Worm (Caenorhabditis elegans) whole organism, midembryonic: Measurements from ENCODE around the gene F28C6.10.

ENCODE experiments used
- tab-1 ChIP-seq: fragments of 200-800 bp; sonication (Bioruptor generic); IDR thresholded peaks from 2 replicates; pipeline ENCODE4 v1.3.6; 2022; ENCODE audit warnings: missing genetic modification characterization, missing compliant biosample characterization

Gene F28C6.10

ce11 chrII:8650644-8651159 is 42.9 kb downstream of the F28C6.10 start, which contains the start of gene pyr-1:
Gene pyr-1 (plus strand): TSS chrII:8651109.
- TF ChIP-seq tab-1 (GFP tag; lab: Robert Waterston, UW) = no peak
